In the genomic region with DNA sequence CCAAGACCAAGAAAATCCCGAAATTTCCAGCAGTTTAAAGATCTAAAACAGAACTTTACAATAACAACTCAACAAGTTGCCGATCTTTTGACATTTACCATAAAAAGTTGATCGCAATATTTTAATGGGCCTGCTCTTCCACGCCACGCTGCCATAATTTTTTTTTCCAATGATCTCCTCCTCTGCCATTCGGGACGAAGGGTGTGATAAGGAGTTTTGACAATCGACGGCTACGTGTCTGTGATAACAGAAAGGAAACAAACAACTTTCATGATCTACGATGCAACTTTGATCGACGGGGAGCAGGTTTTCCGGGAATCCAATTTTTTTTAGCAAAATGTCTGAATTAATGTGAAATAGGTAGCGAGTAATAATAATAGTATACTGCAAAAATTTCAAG, we compare ENCODE assay signal across 6 worm cellular contexts.
TF ChIP-seq lines count a peak whose summit lies in the region.

No protein-coding gene starts in this region.

TF ChIP-seq in whole organism, L1 larva, 84 proteins besides CTCF, POLR2A, EP300 and RAD21:
- TF ChIP-seq elt-2 (tag; optimal IDR thresholded peaks at IDR 0.05; lab: Kevin White, UChicago) = peak; percentile 70
- TF ChIP-seq ceh-90 (tag; optimal IDR thresholded peaks at IDR 0.05; lab: Kevin White, UChicago) = no peak
- TF ChIP-seq pag-3 (tag; optimal IDR thresholded peaks at IDR 0.05; lab: Kevin White, UChicago; ENCODE audit: borderline replicate concordance, insufficient read depth) = no peak
- TF ChIP-seq lin-35 (GFP tag; optimal IDR thresholded peaks at IDR 0.05; lab: Kevin White, UChicago) = peak in 1 of 2 experiments; percentile 38

TF ChIP-seq in whole organism, L2 larva, 48 proteins besides CTCF, POLR2A, EP300 and RAD21:
- no peak for TF ChIP-seq ceh-82 (tag; optimal IDR thresholded peaks at IDR 0.05; lab: Kevin White, UChicago)
- TF ChIP-seq fos-1 (tag; optimal IDR thresholded peaks at IDR 0.05; lab: Kevin White, UChicago) = peak; percentile 73
- TF ChIP-seq F13H6.1 (tag; optimal IDR thresholded peaks at IDR 0.05; lab: Kevin White, UChicago) = no peak
- TF ChIP-seq crh-2 (tag; optimal IDR thresholded peaks at IDR 0.05; lab: Kevin White, UChicago) = peak; percentile 55
- TF ChIP-seq sma-3 (GFP tag; optimal IDR thresholded peaks at IDR 0.05; lab: Kevin White, UChicago) = no peak
- no peak for TF ChIP-seq C34F6.9 (tag; optimal IDR thresholded peaks at IDR 0.05; lab: Kevin White, UChicago)
- no peak for TF ChIP-seq lin-11 (tag; optimal IDR thresholded peaks at IDR 0.05; lab: Kevin White, UChicago)
- no peak for TF ChIP-seq ceh-16 (tag; optimal IDR thresholded peaks at IDR 0.05; lab: Kevin White, UChicago)
- TF ChIP-seq ztf-11 (tag; optimal IDR thresholded peaks at IDR 0.05; lab: Kevin White, UChicago) = no peak

TF ChIP-seq in whole organism, L3 larva, 47 proteins besides CTCF, POLR2A, EP300 and RAD21:
- peak; percentile 92 for TF ChIP-seq elt-2 (tag; optimal IDR thresholded peaks at IDR 0.05; lab: Kevin White, UChicago)
- peak; percentile 1 for TF ChIP-seq pha-4 (tag; optimal IDR thresholded peaks at IDR 0.05; lab: Kevin White, UChicago)
- TF ChIP-seq mdl-1 (tag; optimal IDR thresholded peaks at IDR 0.05; lab: Kevin White, UChicago) = no peak
- no peak for TF ChIP-seq nhr-67 (tag; optimal IDR thresholded peaks at IDR 0.05; lab: Kevin White, UChicago)
- peak; percentile 71 for TF ChIP-seq pqm-1 (tag; optimal IDR thresholded peaks at IDR 0.05; lab: Kevin White, UChicago)

TF ChIP-seq in whole organism, L4 larva, 104 proteins besides CTCF, POLR2A, EP300 and RAD21 (continues in another document):
- TF ChIP-seq ceh-20 (GFP tag; IDR thresholded peaks at IDR 0.05; lab: Robert Waterston, UW) (0 out of 2 replicates have a peak, but pooled peaks have one; percentile 10), mxl-2 (GFP tag; conservative IDR thresholded peaks at IDR 0.05; lab: Robert Waterston, UW) (no peak), ZK337.2 (GFP tag; IDR thresholded peaks at IDR 0.05; lab: Robert Waterston, UW) (no peak), daf-12 (tag; optimal IDR thresholded peaks at IDR 0.05; lab: Kevin White, UChicago) (no peak), mdl-1 (tag; optimal IDR thresholded peaks at IDR 0.05; lab: Kevin White, UChicago) (peak in 1 of 2 experiments; percentile 13), lin-38 (GFP tag; IDR thresholded peaks at IDR 0.05; lab: Robert Waterston, UW) (no peak), dmd-8 (GFP tag; IDR thresholded peaks at IDR 0.05; lab: Robert Waterston, UW) (no peak), dve-1 (tag; optimal IDR thresholded peaks at IDR 0.05; lab: Kevin White, UChicago; ENCODE audit: insufficient read depth) (peak; percentile 66), R02D3.7 (tag; optimal IDR thresholded peaks at IDR 0.05; lab: Kevin White, UChicago) (no peak), daf-8 (GFP tag; IDR thresholded peaks at IDR 0.05; lab: Robert Waterston, UW) (no peak), hlh-11 (tag; optimal IDR thresholded peaks at IDR 0.05; lab: Kevin White, UChicago) (peak; percentile 70), nhr-111 (GFP tag; optimal IDR thresholded peaks at IDR 0.05; lab: Kevin White, UChicago) (no peak), php-3 (GFP tag; IDR thresholded peaks at IDR 0.05; lab: Robert Waterston, UW) (peak; percentile 84), ceh-44 (GFP tag; IDR thresholded peaks at IDR 0.05; lab: Robert Waterston, UW) (no peak), dmd-6 (GFP tag; IDR thresholded peaks at IDR 0.05; lab: Robert Waterston, UW) (peak; percentile 86), F49E8.2 (tag; optimal IDR thresholded peaks at IDR 0.05; lab: Kevin White, UChicago; ENCODE audit: borderline replicate concordance) (no peak), pqm-1 (tag; optimal IDR thresholded peaks at IDR 0.05; lab: Kevin White, UChicago) (peak; percentile 78), nhr-42 (GFP tag; IDR thresholded peaks at IDR 0.05; lab: Robert Waterston, UW) (no peak), Y75B8A.6 (GFP tag; IDR thresholded peaks at IDR 0.05; lab: Robert Waterston, UW) (no peak), nhr-77 (tag; optimal IDR thresholded peaks at IDR 0.05; lab: Kevin White, UChicago) (peak; percentile 32), nhr-28 (tag; optimal IDR thresholded peaks at IDR 0.05; lab: Kevin White, UChicago) (peak; percentile 59), nhr-48 (tag; optimal IDR thresholded peaks at IDR 0.05; lab: Kevin White, UChicago) (no peak), nhr-102 (tag; optimal IDR thresholded peaks at IDR 0.05; lab: Kevin White, UChicago) (peak; percentile 9)

TF ChIP-seq in whole organism, late embryonic, 69 proteins besides CTCF, POLR2A, EP300 and RAD21:
- peak; percentile 65 for TF ChIP-seq elt-2 (tag; optimal IDR thresholded peaks at IDR 0.05; lab: Kevin White, UChicago)
- no peak for TF ChIP-seq fkh-10 (GFP tag; optimal IDR thresholded peaks at IDR 0.05; lab: Kevin White, UChicago)

TF ChIP-seq in whole organism, young adult, 124 proteins besides CTCF, POLR2A, EP300 and RAD21:
- TF ChIP-seq T26A5.8 (tag; optimal IDR thresholded peaks at IDR 0.05; lab: Kevin White, UChicago) = no peak
- no peak for TF ChIP-seq ztf-6 (GFP tag; IDR thresholded peaks at IDR 0.05; lab: Robert Waterston, UW)
- 0 out of 2 replicates have a peak, but pooled peaks have one; percentile 20 for TF ChIP-seq cebp-2 (GFP tag; IDR thresholded peaks at IDR 0.05; lab: Robert Waterston, UW)
- TF ChIP-seq aptf-3 (GFP tag; IDR thresholded peaks at IDR 0.05; lab: Robert Waterston, UW) = no peak
- peak; percentile 85 for TF ChIP-seq nhr-80 (tag; optimal IDR thresholded peaks at IDR 0.05; lab: Kevin White, UChicago)
- peak; percentile 42 to 71 for TF ChIP-seq let-607 (tag; optimal IDR thresholded peaks at IDR 0.05; lab: Kevin White, UChicago)
TF ChIP-seq in whole organism, young adult: peak in this region for 3.
